Fruit fly (Drosophila melanogaster): ENCODE results near the gene CG32641.
A peak's percentile ranks its signal among the peaks of the same experiment; 100 is the strongest.

Gene CG32641

dm6 chrX:13136939-13137697, 47.2 kb upstream of the CG32641 start (continued):
- TF ChIP-seq CG6683 (GFP tag; optimal IDR thresholded peaks at IDR 0.05) (no peak), fd102C (GFP tag; optimal IDR thresholded peaks at IDR 0.05) (no peak), B-H2 (GFP tag; optimal IDR thresholded peaks at IDR 0.05) (no peak), CG8359 (GFP tag; optimal IDR thresholded peaks at IDR 0.05; ENCODE audit: borderline replicate concordance) (no peak), CG7556 (GFP tag; optimal IDR thresholded peaks at IDR 0.05) (peak; percentile 39), CG1233 (GFP tag; optimal IDR thresholded peaks at IDR 0.05) (peak; percentile 49), pb (GFP tag; optimal IDR thresholded peaks at IDR 0.05) (no peak), CG8944 (GFP tag; optimal IDR thresholded peaks at IDR 0.05) (no peak), Drgx (GFP tag; IDR thresholded peaks at IDR 0.05) (peak; percentile 64), ato (GFP tag; IDR thresholded peaks at IDR 0.05; ENCODE audit: partially characterized antibody) (no peak), CG15696 (tag; optimal IDR thresholded peaks at IDR 0.05) (no peak), tin (GFP tag; optimal IDR thresholded peaks at IDR 0.05) (no peak), Ets97D (GFP tag; optimal IDR thresholded peaks at IDR 0.05) (no peak), CG18476 (GFP tag; optimal IDR thresholded peaks at IDR 0.05) (no peak), da (GFP tag; optimal IDR thresholded peaks at IDR 0.05) (no peak), CG15073 (GFP tag; optimal IDR thresholded peaks at IDR 0.05) (no peak), cad (GFP tag; optimal IDR thresholded peaks at IDR 0.05) (no peak), jigr1 (GFP tag; IDR thresholded peaks at IDR 0.05) (0 out of 3 replicates have a peak, but pooled peaks have one; percentile 52), hb (GFP tag; IDR thresholded peaks at IDR 0.05; ENCODE audit: partially characterized antibody) (no peak), Doc2 (GFP tag; IDR thresholded peaks at IDR 0.05) (no peak), NFAT (GFP tag; IDR thresholded peaks at IDR 0.05) (no peak), CG14710 (tag; optimal IDR thresholded peaks at IDR 0.05) (peak; percentile 17), Hr3 (GFP tag; optimal IDR thresholded peaks at IDR 0.05) (peak; percentile 12), mirr (GFP tag; optimal IDR thresholded peaks at IDR 0.05) (no peak), Blimp-1 (GFP tag; optimal IDR thresholded peaks at IDR 0.05) (peak; percentile 98), gcm2 (GFP tag; optimal IDR thresholded peaks at IDR 0.05) (no peak), CG10431 (GFP tag; optimal IDR thresholded peaks at IDR 0.05) (no peak), Bgb (GFP tag; IDR thresholded peaks at IDR 0.05; ENCODE audit: partially characterized antibody) (no peak), CG13775 (GFP tag; optimal IDR thresholded peaks at IDR 0.05) (no peak), amos (GFP tag; IDR thresholded peaks at IDR 0.05; ENCODE audit: partially characterized antibody) (no peak), dysf (GFP tag; IDR thresholded peaks at IDR 0.05) (peak; percentile 71), Bdp1 (GFP tag; optimal IDR thresholded peaks at IDR 0.05) (no peak), CG13424 (tag; optimal IDR thresholded peaks at IDR 0.05) (peak; percentile 50), CG11723 (GFP tag; optimal IDR thresholded peaks at IDR 0.05) (peak; percentile 28), slou (GFP tag; optimal IDR thresholded peaks at IDR 0.05) (no peak), dimm (GFP tag; IDR thresholded peaks at IDR 0.05) (peak; percentile 43; the same call in 1 of the 2 replicates), CG4360 (GFP tag; IDR thresholded peaks at IDR 0.05) (peak; percentile 35; the same call in 1 of the 2 replicates), CG32532 (GFP tag; IDR thresholded peaks at IDR 0.05) (no peak; the same call in 1 of the 2 replicates), nom (GFP tag; optimal IDR thresholded peaks at IDR 0.05) (peak; percentile 64), ap (GFP tag; IDR thresholded peaks at IDR 0.05) (peak; percentile 58), ken (GFP tag; IDR thresholded peaks at IDR 0.05) (peak; percentile 87), CG11247 (GFP tag; IDR thresholded peaks at IDR 0.05) (no peak), CG3065 (GFP tag; optimal IDR thresholded peaks at IDR 0.05) (no peak), Nf-YA (GFP tag; IDR thresholded peaks at IDR 0.05) (peak; percentile 41; the same call in 1 of the 2 replicates), h (optimal IDR thresholded peaks at IDR 0.05) (no peak), stwl (tag; optimal IDR thresholded peaks at IDR 0.05) (no peak), tgo (GFP tag; IDR thresholded peaks at IDR 0.05) (peak; percentile 68), Med (GFP tag) (peak; percentile 90), br (optimal IDR thresholded peaks at IDR 0.05) (no peak), tup (GFP tag; optimal IDR thresholded peaks at IDR 0.05) (no peak)

Measured in whole organism, embryonic.